Worm (Caenorhabditis elegans) whole organism, L4 larva: ENCODE data around the gene plk-3.

Experiments used
- D1046.2 ChIP-seq: fragments of 200-800 bp; sonication (Bioruptor generic); IDR thresholded peaks from 2 replicates; pipeline ENCODE4 v1.3.6; 2022; ENCODE audit warnings: missing genetic modification characterization, missing compliant biosample characterization
- F10B5.3 ChIP-seq: sonication (generic microtip); optimal IDR thresholded peaks from 2 replicates; lab custom pipeline; 2016; ENCODE audit warnings: mild to moderate bottlenecking, missing genetic modification characterization, missing compliant biosample characterization
- T20F7.1 ChIP-seq: fragments of 200-800 bp; sonication (Bioruptor generic); optimal IDR thresholded peaks from 2 replicates; lab custom pipeline; 2018; ENCODE audit warnings: mild to moderate bottlenecking, missing genetic modification characterization, missing compliant biosample characterization
- T26A8.4 ChIP-seq: fragments of 200-800 bp; sonication (Bioruptor generic); IDR thresholded peaks from 2 replicates; pipeline ENCODE4 v1.3.6; 2022; ENCODE audit warnings: missing genetic modification characterization, missing compliant biosample characterization
- Y48G9A.11 ChIP-seq: fragments of 200-800 bp; sonication (Bioruptor generic); IDR thresholded peaks from 2 replicates; pipeline ENCODE4 v1.3.6; 2022; ENCODE audit warnings: missing genetic modification reagents, missing genetic modification characterization, missing compliant biosample characterization
- Y5F2A.4 ChIP-seq: fragments of 200-800 bp; sonication (Bioruptor generic); optimal IDR thresholded peaks from 2 replicates; lab custom pipeline; 2018; ENCODE audit warnings: mild to moderate bottlenecking, missing genetic modification characterization, missing compliant biosample characterization
- aha-1 ChIP-seq: fragments of 150-350 bp; peaks from one replicate; lab custom pipeline; 2014; ENCODE audit warnings: missing biosample characterization, missing genetic modification characterization
- arid-1 ChIP-seq: fragments of 200-800 bp; sonication (Bioruptor generic); conservative IDR thresholded peaks from 2 replicates; pipeline ENCODE4 v1.3.6; 2022; ENCODE audit warnings: missing genetic modification reagents, missing genetic modification characterization, missing compliant biosample characterization
- attf-4 ChIP-seq: sonication (generic microtip); optimal IDR thresholded peaks from 3 replicates; lab custom pipeline; 2017; ENCODE audit warnings: missing biosample characterization, missing genetic modification characterization
- daf-16 ChIP-seq, 3 experiments: sonication (generic microtip); optimal IDR thresholded peaks; 2 replicates each; lab custom pipeline; 2016 to 2017; ENCODE audit warnings: missing genetic modification characterization in 3 of 3, missing genetic modification reagents in 3 of 3, mild to moderate bottlenecking in 2 of 3, missing compliant biosample characterization in 2 of 3, missing biosample characterization in 1 of 3, moderate library complexity in 1 of 3
- dmd-6 ChIP-seq: fragments of 200-800 bp; sonication (Bioruptor generic); IDR thresholded peaks from 2 replicates; pipeline ENCODE4 v1.3.6; 2022; ENCODE audit warnings: missing genetic modification reagents, missing genetic modification characterization, missing compliant biosample characterization
- dmd-9 ChIP-seq: fragments of 200-800 bp; sonication (Bioruptor generic); IDR thresholded peaks from 2 replicates; pipeline ENCODE4 v1.3.6; 2022; ENCODE audit warnings: missing genetic modification reagents, missing genetic modification characterization, missing compliant biosample characterization
- dpl-1 ChIP-seq: fragments of 150-350 bp; optimal IDR thresholded peaks from 2 replicates; lab custom pipeline; 2014; ENCODE audit warnings: missing biosample characterization, missing genetic modification reagents, missing genetic modification characterization
- egl-27 ChIP-seq: sonication (generic microtip); optimal IDR thresholded peaks from 3 replicates; lab custom pipeline; 2017; ENCODE audit warnings: missing biosample characterization, missing genetic modification reagents, missing genetic modification characterization
- fkh-10 ChIP-seq: fragments of 150-350 bp; optimal IDR thresholded peaks from 2 replicates; lab custom pipeline; 2014; ENCODE audit warnings: missing biosample characterization, missing genetic modification reagents, missing genetic modification characterization
- hlh-30 ChIP-seq: sonication (generic microtip); optimal IDR thresholded peaks from 2 replicates; lab custom pipeline; 2017; ENCODE audit warnings: antibody characterized with exemption, mild to moderate bottlenecking, missing genetic modification characterization, missing compliant biosample characterization; ENCODE audit not compliant: insufficient read depth
- lin-1 ChIP-seq: fragments of 200-800 bp; sonication (Bioruptor generic); IDR thresholded peaks from 2 replicates; pipeline ENCODE4 v1.3.6; 2022; ENCODE audit warnings: missing genetic modification reagents, missing genetic modification characterization, missing compliant biosample characterization
- lin-13 ChIP-seq: fragments of 150-350 bp; optimal IDR thresholded peaks from 2 replicates; lab custom pipeline; 2014; ENCODE audit warnings: missing biosample characterization, missing genetic modification reagents, missing genetic modification characterization
- lin-29 ChIP-seq: fragments of 200-800 bp; sonication (Bioruptor generic); IDR thresholded peaks from 2 replicates; pipeline ENCODE4 v1.3.6; 2022; ENCODE audit warnings: missing genetic modification reagents, missing genetic modification characterization, missing compliant biosample characterization
- lin-38 ChIP-seq: fragments of 200-800 bp; sonication (Bioruptor generic); IDR thresholded peaks from 2 replicates; pipeline ENCODE4 v1.3.6; 2022; ENCODE audit warnings: missing genetic modification reagents, missing genetic modification characterization, missing compliant biosample characterization
- lsy-2 ChIP-seq, 2 experiments: fragments of 150-350 bp in 1 of 2; sonication (generic microtip) in 1 of 2; optimal IDR thresholded peaks; 2 replicates each; lab custom pipeline; 2014 to 2017; ENCODE audit warnings: missing biosample characterization in 2 of 2, missing genetic modification characterization in 2 of 2
- mdl-1 ChIP-seq, 2 experiments: fragments of 150-350 bp in 1 of 2; sonication (generic microtip) in 1 of 2; optimal IDR thresholded peaks; 2 replicates each; lab custom pipeline; 2014 to 2017; ENCODE audit warnings: missing biosample characterization in 2 of 2, missing genetic modification characterization in 2 of 2
- mdt-29 ChIP-seq: fragments of 200-800 bp; sonication (Bioruptor generic); IDR thresholded peaks from 2 replicates; pipeline ENCODE4 v1.3.6; 2022; ENCODE audit warnings: missing genetic modification reagents, missing genetic modification characterization, missing compliant biosample characterization
- mep-1 ChIP-seq: fragments of 150-350 bp; sonication (generic microtip); optimal IDR thresholded peaks from 3 replicates; lab custom pipeline; 2014; ENCODE audit warnings: missing biosample characterization, missing genetic modification characterization
- mes-2 ChIP-seq: sonication (generic microtip); optimal IDR thresholded peaks from 2 replicates; lab custom pipeline; 2016; ENCODE audit warnings: missing genotype, mild to moderate bottlenecking, missing genetic modification characterization, missing compliant biosample characterization; ENCODE audit not compliant: poor library complexity, severe bottlenecking
- nhr-102 ChIP-seq: sonication (generic microtip); optimal IDR thresholded peaks from 2 replicates; lab custom pipeline; 2016; ENCODE audit warnings: mild to moderate bottlenecking, missing genetic modification characterization, moderate library complexity, missing compliant biosample characterization
- nhr-25 ChIP-seq: sonication (generic microtip); optimal IDR thresholded peaks from 2 replicates; lab custom pipeline; 2017; ENCODE audit warnings: missing genetic modification characterization, mild to moderate bottlenecking, missing compliant biosample characterization, antibody characterized with exemption, moderate library complexity, borderline replicate concordance; ENCODE audit not compliant: insufficient read depth
- nhr-28 ChIP-seq: fragments of 150-350 bp; optimal IDR thresholded peaks from 2 replicates; lab custom pipeline; 2014; ENCODE audit warnings: missing biosample characterization, missing genetic modification characterization
- nhr-41 ChIP-seq: fragments of 200-800 bp; sonication (Bioruptor generic); IDR thresholded peaks from 2 replicates; pipeline ENCODE4 v1.3.6; 2022; ENCODE audit warnings: missing genetic modification reagents, missing genetic modification characterization, missing compliant biosample characterization
- nhr-42 ChIP-seq: fragments of 200-800 bp; sonication (Bioruptor generic); IDR thresholded peaks from 2 replicates; pipeline ENCODE4 v1.3.6; 2022; ENCODE audit warnings: missing genetic modification characterization, missing compliant biosample characterization
- nhr-6 ChIP-seq: fragments of 150-350 bp; optimal IDR thresholded peaks from 2 replicates; lab custom pipeline; 2014; ENCODE audit warnings: missing biosample characterization, missing genetic modification characterization
- nhr-76 ChIP-seq: fragments of 150-350 bp; optimal IDR thresholded peaks from 2 replicates; lab custom pipeline; 2014; ENCODE audit warnings: missing biosample characterization, missing genetic modification characterization
- pha-4 ChIP-seq, 2 experiments: fragments of 150-350 bp in 1 of 2; fragments of 200-800 bp in 1 of 2; sonication (Bioruptor generic) in 1 of 2; IDR thresholded peaks in 1 of 2; optimal IDR thresholded peaks in 1 of 2; 2 replicates each; pipeline versions ENCODE4 v1.3.6 to Lab custom; 2014 to 2022; ENCODE audit warnings: missing genetic modification characterization in 2 of 2, missing genetic modification reagents in 2 of 2, missing biosample characterization in 1 of 2, missing compliant biosample characterization in 1 of 2
- php-3 ChIP-seq: fragments of 200-800 bp; sonication (Bioruptor generic); IDR thresholded peaks from 2 replicates; pipeline ENCODE4 v1.3.6; 2022; ENCODE audit warnings: missing genetic modification reagents, missing genetic modification characterization, missing compliant biosample characterization
- pqm-1 ChIP-seq: sonication (generic microtip); optimal IDR thresholded peaks from 2 replicates; lab custom pipeline; 2017; ENCODE audit warnings: missing biosample characterization, missing genetic modification characterization
- set-16 ChIP-seq: fragments of 200-800 bp; sonication (Bioruptor generic); IDR thresholded peaks from 2 replicates; pipeline ENCODE4 v1.3.6; 2022; ENCODE audit warnings: missing genetic modification reagents, missing genetic modification characterization, missing compliant biosample characterization
- unc-39 ChIP-seq: sonication (generic microtip); optimal IDR thresholded peaks from 2 replicates; lab custom pipeline; 2017; ENCODE audit warnings: missing biosample characterization, missing genetic modification characterization
- unc-62 ChIP-seq, 3 experiments: fragments of 150-350 bp in 1 of 3; sonication (generic microtip); optimal IDR thresholded peaks in 2 of 3; peaks in 1 of 3; 1 replicate in 1 of 3; 2 replicates in 2 of 3; lab custom pipeline; 2014 to 2017; ENCODE audit warnings: missing biosample characterization in 3 of 3, missing genetic modification characterization in 3 of 3, missing genetic modification reagents in 3 of 3, missing genotype in 1 of 3
- vab-7 ChIP-seq: fragments of 200-800 bp; sonication (Bioruptor generic); IDR thresholded peaks from 2 replicates; pipeline ENCODE4 v1.3.6; 2022; ENCODE audit warnings: missing genetic modification reagents, missing genetic modification characterization, missing compliant biosample characterization
- zfp-3 ChIP-seq: fragments of 200-800 bp; sonication (Bioruptor generic); conservative IDR thresholded peaks from 2 replicates; pipeline ENCODE4 v1.3.6; 2022; ENCODE audit warnings: missing genetic modification reagents, missing genetic modification characterization, missing compliant biosample characterization
- zip-11 ChIP-seq: fragments of 200-800 bp; sonication (Bioruptor generic); IDR thresholded peaks from 2 replicates; pipeline ENCODE4 v1.3.6; 2022; ENCODE audit warnings: missing genetic modification characterization, missing compliant biosample characterization

Gene plk-3

ce11 chrIV:7487554-7488456 lies 14.8 kb upstream of the plk-3 start, which contains the start of the genes his-60 and his-59 (continued):
- peak; percentile 37; the same call in 1 of the 2 replicates for TF ChIP-seq lin-1 (GFP tag; lab: Robert Waterston, UW)
- no peak for TF ChIP-seq fkh-10 (GFP tag; lab: Kevin White, UChicago)
- peak; percentile 48 for TF ChIP-seq lin-38
- TF ChIP-seq nhr-102 = peak; percentile 80
- TF ChIP-seq mdl-1 (tag; optimal IDR thresholded peaks at IDR 0.05; lab: Kevin White, UChicago) = no peak
- no peak for TF ChIP-seq nhr-28 (tag; lab: Kevin White, UChicago)

- TF ChIP-seq lin-38 (peak; percentile 76), mdt-29 (GFP tag; lab: Robert Waterston, UW) (no peak), mes-2 (peak; percentile 83), T20F7.1 (peak; percentile 67), dpl-1 (peak; percentile 42), daf-16 (GFP tag; optimal IDR thresholded peaks at IDR 0.05; lab: Kevin White, UChicago) (peak in 1 of 2 experiments; percentile 17), daf-16 (tag; optimal IDR thresholded peaks at IDR 0.05; lab: Kevin White, UChicago) (peak; percentile 87), D1046.2 (0 out of 2 replicates have a peak, but pooled peaks have one; percentile 40), nhr-76 (tag; lab: Kevin White, UChicago) (no peak), zip-11 (no peak), lin-1 (GFP tag; lab: Robert Waterston, UW) (peak; percentile 45; the same call in 1 of the 2 replicates), php-3 (GFP tag; lab: Robert Waterston, UW) (0 out of 2 replicates have a peak, but pooled peaks have one; percentile 25), hlh-30 (tag; lab: Kevin White, UChicago) (peak; percentile 11), nhr-25 (tag; lab: Kevin White, UChicago) (peak; percentile 8), unc-39 (tag; lab: Kevin White, UChicago) (no peak), nhr-102 (peak; percentile 86), arid-1 (GFP tag; lab: Robert Waterston, UW) (peak; percentile 4; the same call in 1 of the 2 replicates), aha-1 (peak; percentile 82), nhr-6 (tag; lab: Kevin White, UChicago) (peak; percentile 74), dmd-9 (GFP tag; lab: Robert Waterston, UW) (no peak), unc-62 (GFP tag; optimal IDR thresholded peaks at IDR 0.05 in 1 of 2; lab: Kevin White, UChicago) (peak in 1 of 2 experiments; percentile 87), unc-62 (tag; optimal IDR thresholded peaks at IDR 0.05; lab: Kevin White, UChicago) (no peak), dmd-6 (GFP tag; lab: Robert Waterston, UW) (peak; percentile 79), Y48G9A.11 (GFP tag; lab: Robert Waterston, UW) (no peak), pha-4 (GFP tag; IDR thresholded peaks at IDR 0.05; lab: Robert Waterston, UW) (peak; percentile 66; the same call in 1 of the 2 replicates), pha-4 (tag; optimal IDR thresholded peaks at IDR 0.05; lab: Kevin White, UChicago) (no peak), mep-1 (peak; percentile 90), attf-4 (no peak), Y5F2A.4 (no peak), F10B5.3 (peak; percentile 72), lsy-2 (tag; optimal IDR thresholded peaks at IDR 0.05; lab: Kevin White, UChicago) (peak in 1 of 2 experiments; percentile 79), set-16 (GFP tag; lab: Robert Waterston, UW) (peak; percentile 27; the same call in 1 of the 2 replicates), nhr-42 (GFP tag; lab: Robert Waterston, UW) (peak; percentile 79; the same call in 1 of the 2 replicates), egl-27 (no peak), T26A8.4 (GFP tag; lab: Robert Waterston, UW) (peak; percentile 70), zfp-3 (no peak), pqm-1 (tag; lab: Kevin White, UChicago) (peak; percentile 30), nhr-41 (GFP tag; lab: Robert Waterston, UW) (0 out of 2 replicates have a peak, but pooled peaks have one; percentile 20), lin-13 (peak; percentile 36), nhr-28 (tag; lab: Kevin White, UChicago) (peak; percentile 18), lin-29 (GFP tag; lab: Robert Waterston, UW) (no peak), vab-7 (GFP tag; lab: Robert Waterston, UW) (peak; percentile 40; the same call in 1 of the 2 replicates)
Observed at ce11 chrIV:7486201-7486947, 13.4 kb upstream of the plk-3 start, which contains the start of the genes his-61 and his-62. Gene his-61, minus strand, starts transcription at chrIV:7486217. Gene his-62, plus strand, starts transcription at chrIV:7486545.
